Fruit fly (Drosophila melanogaster): ENCODE data around the gene CG31948.

The CG31948 gene

dm6 chr2L:2397080-2397479 is 19.4 kb downstream of the CG31948 start:
- peak; percentile 57; the same call in 1 of the 3 replicates for TF ChIP-seq CG6163 (GFP tag; IDR thresholded peaks at IDR 0.05)
- TF ChIP-seq cyc (GFP tag; optimal IDR thresholded peaks at IDR 0.05), result peak; percentile 19
- TF ChIP-seq lz (GFP tag; optimal IDR thresholded peaks at IDR 0.05), result peak; percentile 2
- TF ChIP-seq Met (GFP tag; optimal IDR thresholded peaks at IDR 0.05), result peak; percentile 9
- peak; percentile 39 for TF ChIP-seq svp (GFP tag)
- peak; percentile 24 for TF ChIP-seq topi (GFP tag; optimal IDR thresholded peaks at IDR 0.05)
- TF ChIP-seq CG10669 (GFP tag; optimal IDR thresholded peaks at IDR 0.05), result peak; percentile 6
- peak; percentile 4 for TF ChIP-seq CG10631 (GFP tag; optimal IDR thresholded peaks at IDR 0.05)
- no peak for TF ChIP-seq CG34406 (GFP tag; optimal IDR thresholded peaks at IDR 0.05)
- no peak for TF ChIP-seq net (GFP tag; optimal IDR thresholded peaks at IDR 0.05)
- TF ChIP-seq CG31627 (GFP tag; optimal IDR thresholded peaks at IDR 0.05), result peak; percentile 8
- TF ChIP-seq CG1621 (tag; optimal IDR thresholded peaks at IDR 0.05), result no peak
- TF ChIP-seq Smox (GFP tag; optimal IDR thresholded peaks at IDR 0.05), result peak; percentile 26
- TF ChIP-seq Eip78C (GFP tag), result peak; percentile 57

DNA sequence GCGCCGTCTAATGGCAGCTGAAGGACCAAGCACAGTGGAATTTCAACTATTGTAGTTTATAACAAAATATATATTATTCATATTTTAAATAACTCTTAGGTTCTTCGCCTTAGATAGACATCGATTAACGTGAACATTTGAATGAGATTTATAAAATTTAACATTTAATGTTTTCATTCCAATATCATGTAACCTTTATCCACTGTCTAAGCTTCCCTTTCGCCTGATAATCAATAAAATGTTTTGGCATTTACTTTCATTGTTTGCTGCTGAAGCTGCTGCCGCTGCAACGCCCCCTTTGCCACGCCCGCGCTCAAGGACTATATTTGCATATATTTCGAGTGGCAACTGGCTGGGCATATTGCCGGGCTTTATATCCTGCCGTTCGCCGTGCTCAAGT is 21.6 kb downstream of the CG31948 start:
- peak; percentile 51 for TF ChIP-seq svp (GFP tag)
- TF ChIP-seq CG16779 (tag; optimal IDR thresholded peaks at IDR 0.05), result no peak
- TF ChIP-seq Eip78C (GFP tag), result peak; percentile 38
- no peak for TF ChIP-seq vri (GFP tag; optimal IDR thresholded peaks at IDR 0.05)

- TF ChIP-seq fkh (GFP tag; optimal IDR thresholded peaks at IDR 0.05) (no peak), Ets21C (GFP tag; optimal IDR thresholded peaks at IDR 0.05) (no peak), CG8632 (GFP tag; optimal IDR thresholded peaks at IDR 0.05) (no peak)
Measured at dm6 chr2L:2391321-2391720, 25.2 kb downstream of the CG31948 start, which contains the start of gene CG46448. CG46448 (plus strand) TSS chr2L:2391660.

- TF ChIP-seq CG8119 (GFP tag; IDR thresholded peaks at IDR 0.05), result no peak
- TF ChIP-seq Blimp-1 (GFP tag; optimal IDR thresholded peaks at IDR 0.05), result no peak
- TF ChIP-seq achi (GFP tag; optimal IDR thresholded peaks at IDR 0.05), result no peak
- no peak for TF ChIP-seq Eip75B (GFP tag; optimal IDR thresholded peaks at IDR 0.05)
- TF ChIP-seq Met (GFP tag; optimal IDR thresholded peaks at IDR 0.05), result no peak
- no peak for TF ChIP-seq CG4318 (GFP tag; optimal IDR thresholded peaks at IDR 0.05)
Measured at dm6 chr2L:2390589-2390988, 25.9 kb downstream of the CG31948 start, which contains the start of gene CG43750. CG43750 (minus strand) TSS chr2L:2390689.

- TF ChIP-seq CG6792 (GFP tag; optimal IDR thresholded peaks at IDR 0.05) (no peak), CG6276 (GFP tag; optimal IDR thresholded peaks at IDR 0.05) (no peak), CG10631 (GFP tag; optimal IDR thresholded peaks at IDR 0.05) (no peak), CG7368 (GFP tag; optimal IDR thresholded peaks at IDR 0.05) (no peak), Hr38 (GFP tag; optimal IDR thresholded peaks at IDR 0.05) (no peak), Hr4 (GFP tag; optimal IDR thresholded peaks at IDR 0.05) (no peak), CG16779 (tag; optimal IDR thresholded peaks at IDR 0.05) (no peak), CG9139 (GFP tag; optimal IDR thresholded peaks at IDR 0.05) (no peak), Met (GFP tag; optimal IDR thresholded peaks at IDR 0.05) (no peak), lz (GFP tag; optimal IDR thresholded peaks at IDR 0.05) (no peak)
Measured at dm6 chr2L:2385692-2386091, 30.8 kb downstream of the CG31948 start, which contains the start of gene CG3557. CG3557 (minus strand) TSS chr2L:2385792.

DNA sequence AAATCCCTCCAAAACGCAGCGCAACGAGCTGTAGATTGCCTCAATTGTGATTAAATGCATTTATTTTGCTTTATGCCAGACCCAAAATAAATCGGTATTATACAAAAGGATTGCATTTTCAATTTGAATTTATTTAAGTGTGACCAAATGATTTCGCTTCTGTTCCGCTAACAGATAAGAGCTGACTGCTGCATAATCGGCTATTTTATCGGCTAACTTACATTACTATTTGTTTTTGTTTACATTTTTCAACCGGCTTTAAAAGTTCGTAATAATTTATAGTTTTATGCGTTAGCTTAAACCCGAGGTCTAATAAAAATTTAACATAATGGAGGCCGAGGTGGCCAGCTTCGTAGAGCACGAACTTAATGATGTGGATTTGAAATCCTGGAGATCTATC is 33.5 kb downstream of the CG31948 start, which contains the start of gene PIG-Wa:
TSS of gene PIG-Wa (plus strand) at position 232 of the 400 bp plus-strand sequence.
- TF ChIP-seq CG32006 (GFP tag; optimal IDR thresholded peaks at IDR 0.05), result no peak
- TF ChIP-seq CG11902 (GFP tag; optimal IDR thresholded peaks at IDR 0.05), result no peak
- TF ChIP-seq CG6276 (GFP tag; optimal IDR thresholded peaks at IDR 0.05), result no peak
- peak; percentile 90 for TF ChIP-seq fkh (GFP tag; optimal IDR thresholded peaks at IDR 0.05)
- TF ChIP-seq Sox14 (GFP tag; optimal IDR thresholded peaks at IDR 0.05), result peak; percentile 27
- no peak for TF ChIP-seq Eip78C (GFP tag)
- TF ChIP-seq cyc (GFP tag; optimal IDR thresholded peaks at IDR 0.05), result no peak
- no peak for TF ChIP-seq fd85E (GFP tag; optimal IDR thresholded peaks at IDR 0.05)
- no peak for TF ChIP-seq esn (GFP tag; optimal IDR thresholded peaks at IDR 0.05)
- TF ChIP-seq CG3032 (tag; optimal IDR thresholded peaks at IDR 0.05), result no peak
- no peak for TF ChIP-seq CG8119 (GFP tag; IDR thresholded peaks at IDR 0.05)

All from whole organism, prepupa.